Worm (Caenorhabditis elegans) whole organism, late embryonic: ENCODE results near the gene ZK1307.4.

ENCODE experiments used
- C08G9.2 ChIP-seq: sonication (generic microtip); optimal IDR thresholded peaks from 2 replicates; lab custom pipeline; 2016; ENCODE audit warnings: mild to moderate bottlenecking, missing genetic modification characterization, moderate library complexity, missing compliant biosample characterization
- K02D7.2 ChIP-seq: sonication (generic microtip); optimal IDR thresholded peaks from 2 replicates; lab custom pipeline; 2017; ENCODE audit warnings: mild to moderate bottlenecking, missing genetic modification characterization, missing compliant biosample characterization
- T23F11.4 ChIP-seq: fragments of 200-800 bp; sonication (Bioruptor generic); optimal IDR thresholded peaks from 2 replicates; lab custom pipeline; 2018; ENCODE audit warnings: mild to moderate bottlenecking, missing genetic modification characterization, missing compliant biosample characterization
- ceh-14 ChIP-seq: sonication (generic microtip); optimal IDR thresholded peaks from 2 replicates; lab custom pipeline; 2016; ENCODE audit warnings: missing genotype, missing genetic modification characterization, missing compliant biosample characterization
- ceh-18 ChIP-seq: sonication (generic microtip); optimal IDR thresholded peaks from 2 replicates; lab custom pipeline; 2016; ENCODE audit warnings: missing genetic modification characterization, missing compliant biosample characterization
- ceh-19 ChIP-seq: fragments of 200-800 bp; sonication (Bioruptor generic); optimal IDR thresholded peaks from 2 replicates; lab custom pipeline; 2018; ENCODE audit warnings: mild to moderate bottlenecking, missing genetic modification characterization, missing compliant biosample characterization
- ceh-22 ChIP-seq: sonication (generic microtip); optimal IDR thresholded peaks from 2 replicates; lab custom pipeline; 2017; ENCODE audit warnings: missing biosample characterization, missing genetic modification characterization
- ceh-24 ChIP-seq: sonication (generic microtip); optimal IDR thresholded peaks from 2 replicates; lab custom pipeline; 2016; ENCODE audit warnings: mild to moderate bottlenecking, missing genetic modification characterization, missing compliant biosample characterization
- ceh-31 ChIP-seq: sonication (generic microtip); optimal IDR thresholded peaks from 2 replicates; lab custom pipeline; 2016; ENCODE audit warnings: missing genetic modification characterization, missing compliant biosample characterization
- ceh-34 ChIP-seq: sonication (generic microtip); optimal IDR thresholded peaks from 2 replicates; lab custom pipeline; 2016; ENCODE audit warnings: mild to moderate bottlenecking, missing genetic modification characterization, missing compliant biosample characterization
- ceh-6 ChIP-seq: fragments of 200-800 bp; sonication (Bioruptor generic); optimal IDR thresholded peaks from 2 replicates; lab custom pipeline; 2018; ENCODE audit warnings: mild to moderate bottlenecking, missing genetic modification characterization, missing compliant biosample characterization
- elt-2 ChIP-seq: sonication (generic microtip); optimal IDR thresholded peaks from 2 replicates; lab custom pipeline; 2016; ENCODE audit warnings: missing genetic modification reagents, missing genetic modification characterization, missing compliant biosample characterization
- hlh-13 ChIP-seq: fragments of 200-800 bp; sonication (Bioruptor generic); optimal IDR thresholded peaks from 2 replicates; lab custom pipeline; 2018; ENCODE audit warnings: mild to moderate bottlenecking, missing genetic modification characterization, missing compliant biosample characterization
- hlh-30 ChIP-seq: sonication (generic microtip); optimal IDR thresholded peaks from 2 replicates; lab custom pipeline; 2017; ENCODE audit warnings: antibody characterized with exemption, missing genetic modification characterization, missing compliant biosample characterization; ENCODE audit not compliant: insufficient read depth
- hlh-6 ChIP-seq: sonication (generic microtip); optimal IDR thresholded peaks from 2 replicates; lab custom pipeline; 2016; ENCODE audit warnings: missing genotype, missing genetic modification characterization, missing compliant biosample characterization
- hlh-8 ChIP-seq: sonication (generic microtip); optimal IDR thresholded peaks from 2 replicates; lab custom pipeline; 2016; ENCODE audit warnings: missing genotype, missing genetic modification characterization, missing compliant biosample characterization
- mec-3 ChIP-seq: sonication (generic microtip); optimal IDR thresholded peaks from 2 replicates; lab custom pipeline; 2016; ENCODE audit warnings: borderline replicate concordance, missing genetic modification characterization, missing compliant biosample characterization
- nfya-1 ChIP-seq: sonication (generic microtip); optimal IDR thresholded peaks from 2 replicates; lab custom pipeline; 2017; ENCODE audit warnings: missing genetic modification characterization, mild to moderate bottlenecking, missing compliant biosample characterization, antibody characterized with exemption, moderate library complexity
- nhr-11 ChIP-seq: fragments of 150-350 bp; optimal IDR thresholded peaks from 2 replicates; lab custom pipeline; 2014; ENCODE audit warnings: missing biosample characterization, missing genetic modification characterization
- pat-9 ChIP-seq: fragments of 200-800 bp; sonication (Bioruptor generic); optimal IDR thresholded peaks from 2 replicates; lab custom pipeline; 2018; ENCODE audit warnings: mild to moderate bottlenecking, missing genetic modification characterization, moderate library complexity, missing compliant biosample characterization
- pros-1 ChIP-seq: fragments of 150-350 bp; optimal IDR thresholded peaks from 2 replicates; lab custom pipeline; 2014; ENCODE audit warnings: missing biosample characterization, missing genetic modification reagents, missing genetic modification characterization
- rnt-1 ChIP-seq: sonication (generic microtip); optimal IDR thresholded peaks from 2 replicates; lab custom pipeline; 2016; ENCODE audit warnings: missing genetic modification characterization, missing compliant biosample characterization
- sox-2 ChIP-seq: fragments of 200-800 bp; sonication (Bioruptor generic); IDR thresholded peaks from 2 replicates; pipeline ENCODE4 v1.3.6; 2022; ENCODE audit warnings: missing genetic modification reagents, missing genetic modification characterization, missing compliant biosample characterization
- sox-4 ChIP-seq: sonication (generic microtip); optimal IDR thresholded peaks from 2 replicates; lab custom pipeline; 2017; ENCODE audit warnings: mild to moderate bottlenecking, missing genetic modification characterization, inconsistent platforms, missing compliant biosample characterization
- unc-42 ChIP-seq: sonication (generic microtip); optimal IDR thresholded peaks from 2 replicates; lab custom pipeline; 2016; ENCODE audit warnings: missing genotype, missing genetic modification characterization, missing compliant biosample characterization
- unc-55 ChIP-seq: sonication (generic microtip); optimal IDR thresholded peaks from 2 replicates; lab custom pipeline; 2017; ENCODE audit warnings: missing biosample characterization, missing genetic modification reagents, missing genetic modification characterization
- unc-86 ChIP-seq: sonication (generic microtip); optimal IDR thresholded peaks from 2 replicates; lab custom pipeline; 2016; ENCODE audit warnings: missing genetic modification characterization, missing compliant biosample characterization

Gene ZK1307.4

DNA sequence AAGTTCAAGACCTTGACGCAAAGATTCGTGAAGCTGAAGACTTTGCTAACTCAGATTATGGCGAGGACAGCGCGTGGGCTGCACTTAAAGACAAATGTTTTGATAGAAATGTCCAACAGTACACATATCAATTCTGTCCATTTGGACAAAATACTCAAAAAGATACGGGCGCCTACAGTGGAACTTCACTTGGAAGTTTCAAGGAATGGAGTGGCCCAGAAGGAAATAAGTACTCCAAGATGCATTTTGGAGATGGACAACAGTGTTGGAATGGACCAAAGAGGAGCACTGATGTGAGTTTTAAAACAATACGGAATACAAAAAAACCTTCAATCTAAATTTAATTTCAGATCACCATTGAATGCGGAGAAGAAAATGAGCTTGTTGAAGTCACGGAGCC is 25.7 kb downstream of the ZK1307.4 start:
- TF ChIP-seq ceh-31 (tag; lab: Kevin White, UChicago), result no peak
- TF ChIP-seq K02D7.2 (tag; lab: Kevin White, UChicago), result no peak
- TF ChIP-seq ceh-19, result no peak
- TF ChIP-seq hlh-13 (GFP tag; lab: Kevin White, UChicago), result no peak
- no peak for TF ChIP-seq unc-86 (tag; lab: Kevin White, UChicago)
- no peak for TF ChIP-seq hlh-8
- TF ChIP-seq C08G9.2, result no peak
- no peak for TF ChIP-seq ceh-6 (GFP tag; lab: Kevin White, UChicago)
- TF ChIP-seq sox-4 (tag; lab: Kevin White, UChicago), result no peak
- TF ChIP-seq nhr-11 (tag; lab: Kevin White, UChicago), result no peak
- TF ChIP-seq mec-3 (tag; lab: Kevin White, UChicago), result no peak
- TF ChIP-seq ceh-14 (tag; lab: Kevin White, UChicago), result no peak
- TF ChIP-seq ceh-24, result no peak
- TF ChIP-seq T23F11.4, result no peak
- TF ChIP-seq ceh-22 (tag; lab: Kevin White, UChicago), result no peak
- no peak for TF ChIP-seq pat-9 (tag; lab: Kevin White, UChicago)

DNA sequence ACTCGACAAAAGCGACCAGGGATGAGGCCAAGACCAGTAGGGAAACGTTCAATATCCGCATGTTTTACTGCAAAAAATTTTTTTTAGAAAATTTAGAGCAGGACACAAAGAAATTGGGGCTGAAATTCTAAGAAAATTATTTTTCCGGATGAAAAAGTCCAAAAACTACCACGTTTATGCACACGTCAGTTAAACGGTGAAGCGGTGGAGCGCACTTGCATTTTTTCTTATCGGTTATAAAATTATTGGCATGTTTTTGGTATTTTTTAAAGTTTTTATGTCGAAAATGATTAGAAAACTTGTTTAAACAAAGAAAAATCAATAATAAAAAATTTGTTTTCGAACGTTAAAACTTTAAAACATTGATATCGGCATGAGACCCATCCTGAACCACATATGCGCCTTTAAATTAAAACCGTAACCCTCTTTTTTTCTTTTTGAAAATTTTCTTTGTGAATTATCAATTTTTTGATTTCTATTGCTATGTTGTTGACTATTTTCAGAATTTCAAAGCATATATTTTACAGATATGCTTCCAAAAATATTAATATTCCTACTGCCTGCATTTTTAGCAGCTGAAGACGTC is 27.4 kb downstream of the ZK1307.4 start, which contains the start of the genes dnj-20 and ZK1307.8:
Gene dnj-20, minus strand, starts transcription at position 67 of the 586 bp plus-strand sequence.
Gene ZK1307.8, plus strand, starts transcription at position 504 of the 586 bp plus-strand sequence.
- TF ChIP-seq elt-2 (tag; lab: Kevin White, UChicago), result peak; percentile 9
- TF ChIP-seq rnt-1 (tag; lab: Kevin White, UChicago), result no peak

DNA sequence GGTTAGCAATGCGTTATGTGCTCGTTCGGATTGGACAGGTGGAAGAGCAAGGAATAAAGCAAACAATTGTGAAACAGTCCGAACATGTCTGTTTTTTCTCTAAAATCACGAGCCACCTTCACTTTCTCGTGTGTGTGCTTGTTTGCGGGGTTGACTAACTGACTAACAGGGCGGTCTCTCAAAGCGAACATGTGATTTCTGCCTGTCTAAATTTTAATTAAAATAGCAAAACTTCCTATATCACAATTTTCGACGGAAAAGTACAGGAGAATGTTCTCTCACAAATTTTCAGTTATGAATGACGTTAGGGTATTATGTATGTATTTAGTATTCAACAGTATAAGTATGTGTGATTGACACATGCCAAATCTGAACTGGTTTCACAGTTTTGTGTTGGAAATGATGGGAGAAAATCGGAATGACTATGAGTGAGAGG is 29.7 kb downstream of the ZK1307.4 start:
- TF ChIP-seq sox-2 (GFP tag; lab: Robert Waterston, UW), result no peak
- TF ChIP-seq elt-2 (tag; lab: Kevin White, UChicago), result no peak
- TF ChIP-seq sox-4 (tag; lab: Kevin White, UChicago), result no peak
- no peak for TF ChIP-seq mec-3 (tag; lab: Kevin White, UChicago)
- TF ChIP-seq, all 69 proteins: peak for 0

DNA sequence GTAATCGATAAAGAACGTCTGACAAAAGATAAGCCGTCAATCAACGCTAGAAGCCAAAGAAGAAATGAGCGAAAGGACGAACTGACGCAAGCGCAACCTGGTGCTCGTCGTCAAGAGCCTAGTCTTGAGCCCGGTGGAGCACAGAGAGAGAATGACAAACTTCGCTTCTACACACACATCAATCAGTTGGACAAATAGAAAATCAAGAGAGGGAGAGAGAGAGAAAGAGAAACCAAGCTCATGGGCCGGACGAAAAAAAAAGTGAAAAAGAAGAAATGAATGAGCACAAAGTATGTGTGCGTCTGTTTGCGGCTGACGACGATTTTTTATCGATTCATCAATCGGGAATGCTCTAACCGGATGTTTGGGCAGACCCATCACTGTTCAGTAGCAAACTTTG is 30.5 kb downstream of the ZK1307.4 start:
- TF ChIP-seq nfya-1 (tag; lab: Kevin White, UChicago), result peak; percentile 26
- peak; percentile 83 for TF ChIP-seq ceh-18 (tag; lab: Kevin White, UChicago)
- TF ChIP-seq rnt-1 (tag; lab: Kevin White, UChicago), result peak; percentile 24
- TF ChIP-seq unc-55 (GFP tag; lab: Kevin White, UChicago), result peak; percentile 88
- no peak for TF ChIP-seq ceh-34 (tag; lab: Kevin White, UChicago)
- no peak for TF ChIP-seq mec-3 (tag; lab: Kevin White, UChicago)
- no peak for TF ChIP-seq hlh-13 (GFP tag; lab: Kevin White, UChicago)
- TF ChIP-seq unc-42 (tag; lab: Kevin White, UChicago), result no peak
- no peak for TF ChIP-seq hlh-6 (tag; lab: Kevin White, UChicago)

DNA sequence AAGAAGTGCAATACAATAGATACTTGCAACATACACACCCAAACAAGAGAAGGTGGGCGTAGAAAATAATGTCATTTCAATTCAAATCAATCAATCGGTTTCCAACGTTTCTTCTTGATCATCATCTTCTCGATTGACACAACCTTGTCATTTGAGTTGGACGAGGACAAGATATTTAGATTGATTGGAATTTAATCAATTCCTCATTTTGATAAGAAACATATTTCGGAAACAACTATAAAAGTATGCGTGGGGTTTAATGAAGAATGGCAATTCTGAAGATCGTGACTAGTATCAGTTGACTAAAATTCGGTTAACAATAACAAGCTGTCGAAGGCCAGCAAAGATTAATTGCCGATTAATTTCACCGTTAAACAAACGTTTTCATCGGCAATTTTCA is 31.0 kb downstream of the ZK1307.4 start:
- TF ChIP-seq unc-55 (GFP tag; lab: Kevin White, UChicago) (peak; percentile 18), pros-1 (tag; lab: Kevin White, UChicago) (no peak)

DNA sequence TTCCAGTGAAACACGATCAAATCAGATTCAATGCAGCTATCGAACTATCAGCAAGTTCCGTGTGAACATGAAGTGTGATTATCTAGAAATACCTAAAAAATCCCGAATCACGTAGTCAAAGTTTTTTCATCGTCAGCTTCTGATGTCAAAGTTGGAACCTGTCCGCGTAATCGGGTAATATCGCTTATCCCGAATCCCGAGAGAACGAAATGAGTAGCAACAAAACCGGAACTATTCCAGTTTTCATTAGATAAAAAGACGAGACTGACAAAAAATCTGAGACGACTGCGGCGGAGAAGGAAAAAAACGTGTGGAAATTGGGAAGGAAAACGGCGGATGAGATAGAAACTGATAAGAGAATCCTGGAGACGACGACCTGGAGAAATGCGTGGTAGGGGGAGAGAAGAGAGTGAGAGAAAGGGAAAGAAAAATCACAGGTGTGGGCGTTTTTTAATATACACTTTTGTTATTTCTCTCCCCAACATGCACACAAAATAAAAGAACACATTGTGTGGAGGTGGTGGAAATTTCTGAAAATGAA is 31.5 kb downstream of the ZK1307.4 start:
- TF ChIP-seq nhr-11 (tag; lab: Kevin White, UChicago) (peak; percentile 67), hlh-30 (tag; lab: Kevin White, UChicago) (no peak)
- TF ChIP-seq, all 69 proteins: peak for 1
